Worm (Caenorhabditis elegans): ENCODE results near the gene nep-3.

ce11 chrII:3902798-3903197 lies 25.8 kb upstream of the nep-3 start, which contains the start of gene F53C3.3:
- TF ChIP-seq gmeb-2 (tag; optimal IDR thresholded peaks at IDR 0.05) (no peak), Y22D7AL.16 (tag; optimal IDR thresholded peaks at IDR 0.05) (no peak), dve-1 (tag; optimal IDR thresholded peaks at IDR 0.05) (no peak), pqm-1 (tag; optimal IDR thresholded peaks at IDR 0.05) (no peak), npax-4 (tag; optimal IDR thresholded peaks at IDR 0.05) (no peak), nfya-1 (tag; optimal IDR thresholded peaks at IDR 0.05) (no peak), K09A11.1 (tag; optimal IDR thresholded peaks at IDR 0.05; ENCODE audit: insufficient read depth) (no peak), ama-1 (optimal IDR thresholded peaks at IDR 0.05) (no peak), pag-3 (tag; optimal IDR thresholded peaks at IDR 0.05; ENCODE audit: borderline replicate concordance) (no peak), tbx-7 (tag; optimal IDR thresholded peaks at IDR 0.05) (no peak), ceh-19 (GFP tag; optimal IDR thresholded peaks at IDR 0.05) (no peak), fkh-10 (GFP tag; optimal IDR thresholded peaks at IDR 0.05) (no peak)
